Worm (Caenorhabditis elegans): ENCODE measurements around the gene nth-1.

Gene nth-1

DNA sequence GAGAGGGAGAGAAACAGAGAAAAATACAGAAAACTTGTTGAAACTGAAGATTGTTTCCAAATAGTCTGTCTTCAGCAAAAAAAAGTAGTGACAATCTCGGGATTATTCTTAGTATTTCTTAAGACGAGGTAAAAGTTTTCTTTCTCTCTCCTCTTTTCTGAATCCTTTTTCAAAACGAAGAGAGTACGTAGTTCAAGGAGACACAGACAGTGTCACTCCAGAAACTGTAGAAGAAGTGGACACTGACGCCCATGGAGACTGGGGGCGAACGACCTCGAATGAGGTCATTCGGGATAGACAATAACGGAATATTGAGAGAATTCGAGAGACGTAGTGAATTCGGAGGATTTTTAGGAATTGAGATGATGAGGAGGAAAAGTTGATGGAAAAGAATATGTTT is 36.9 kb upstream of the nth-1 start, which contains the start of gene gly-6:
Gene gly-6 (minus strand): TSS at position 245 of the 400 bp plus-strand sequence.
- TF ChIP-seq grh-1 (GFP tag; IDR thresholded peaks at IDR 0.05) (no peak), mef-2 (tag; optimal IDR thresholded peaks at IDR 0.05) (no peak), C34B4.2 (tag; optimal IDR thresholded peaks at IDR 0.05) (no peak), unc-86 (tag; optimal IDR thresholded peaks at IDR 0.05) (no peak), ceh-8 (GFP tag; optimal IDR thresholded peaks at IDR 0.05) (no peak), hlh-4 (tag; optimal IDR thresholded peaks at IDR 0.05) (no peak), unc-30 (tag; optimal IDR thresholded peaks at IDR 0.05) (no peak), ztf-11 (tag; optimal IDR thresholded peaks at IDR 0.05) (no peak), isw-1 (GFP tag; IDR thresholded peaks at IDR 0.05) (no peak), lsy-2 (tag; optimal IDR thresholded peaks at IDR 0.05) (peak in 1 of 2 experiments; percentile 24), pag-3 (tag; optimal IDR thresholded peaks at IDR 0.05; ENCODE audit: borderline replicate concordance, insufficient read depth) (no peak), lin-15B (tag; optimal IDR thresholded peaks at IDR 0.05) (no peak), skn-1 (tag; optimal IDR thresholded peaks at IDR 0.05) (no peak), ets-5 (GFP tag; IDR thresholded peaks at IDR 0.05) (no peak), zip-4 (GFP tag; optimal IDR thresholded peaks at IDR 0.05) (no peak), rnt-1 (tag; optimal IDR thresholded peaks at IDR 0.05) (peak; percentile 16), fkh-10 (GFP tag; optimal IDR thresholded peaks at IDR 0.05) (no peak), nhr-28 (tag; optimal IDR thresholded peaks at IDR 0.05) (no peak), blmp-1 (tag; optimal IDR thresholded peaks at IDR 0.05) (peak; percentile 90), unc-62 (GFP tag; optimal IDR thresholded peaks at IDR 0.05) (no peak), elt-3 (tag; optimal IDR thresholded peaks at IDR 0.05) (peak in 1 of 6 experiments; percentile 26), zag-1 (tag; optimal IDR thresholded peaks at IDR 0.05) (no peak), lin-35 (GFP tag; optimal IDR thresholded peaks at IDR 0.05) (peak in 1 of 2 experiments; percentile 4), egl-27 (tag; optimal IDR thresholded peaks at IDR 0.05) (no peak), ceh-82 (tag; optimal IDR thresholded peaks at IDR 0.05) (no peak), fos-1 (tag; optimal IDR thresholded peaks at IDR 0.05) (no peak), ztf-4 (tag; optimal IDR thresholded peaks at IDR 0.05) (no peak), ceh-90 (tag; optimal IDR thresholded peaks at IDR 0.05) (no peak), jun-1 (tag; optimal IDR thresholded peaks at IDR 0.05) (no peak), pax-3 (tag; optimal IDR thresholded peaks at IDR 0.05) (no peak), snpc-4 (tag; optimal IDR thresholded peaks at IDR 0.05) (no peak), nhr-11 (tag; optimal IDR thresholded peaks at IDR 0.05) (no peak), ces-1 (GFP tag; optimal IDR thresholded peaks at IDR 0.05) (no peak), sox-4 (tag; optimal IDR thresholded peaks at IDR 0.05) (no peak), hlh-17 (GFP tag; optimal IDR thresholded peaks at IDR 0.05; ENCODE audit: borderline replicate concordance) (no peak), egl-13 (tag; optimal IDR thresholded peaks at IDR 0.05) (no peak), nhr-85 (tag) (peak; percentile 82), elt-2 (tag; optimal IDR thresholded peaks at IDR 0.05) (no peak), nhr-76 (tag; optimal IDR thresholded peaks at IDR 0.05) (no peak), lir-3 (tag; optimal IDR thresholded peaks at IDR 0.05; ENCODE audit: poor library complexity) (no peak), swsn-7 (tag; optimal IDR thresholded peaks at IDR 0.05) (no peak), mab-9 (GFP tag; IDR thresholded peaks at IDR 0.05) (no peak), hpl-2 (GFP tag; optimal IDR thresholded peaks at IDR 0.05) (no peak), snu-23 (GFP tag; optimal IDR thresholded peaks at IDR 0.05) (peak; percentile 27), nhr-20 (tag; optimal IDR thresholded peaks at IDR 0.05) (no peak), aly-2 (tag; optimal IDR thresholded peaks at IDR 0.05) (no peak), lin-14 (GFP tag; optimal IDR thresholded peaks at IDR 0.05) (peak; percentile 63), nhr-12 (tag; optimal IDR thresholded peaks at IDR 0.05) (no peak), irx-1 (tag; optimal IDR thresholded peaks at IDR 0.05) (no peak), vab-15 (tag; optimal IDR thresholded peaks at IDR 0.05) (no peak), nhr-237 (tag; optimal IDR thresholded peaks at IDR 0.05) (no peak), ceh-63 (GFP tag; optimal IDR thresholded peaks at IDR 0.05) (no peak), efl-1 (optimal IDR thresholded peaks at IDR 0.05) (no peak), efl-1 (GFP tag; optimal IDR thresholded peaks at IDR 0.05 in 1 of 2) (no peak)

All from whole organism, L1 larva.